Worm (Caenorhabditis elegans): Measurements from ENCODE around the gene ora-1.
A peak's percentile ranks its signal among the peaks of the same experiment; 100 is the strongest.
"Not testable (repeated sequence)": the region's sequence is repeated elsewhere in the genome, so short reads cannot be mapped to it uniquely, and the experiment has no call there.

Gene ora-1

ce11 chrIV:7948290-7948689 is 29.4 kb upstream of the ora-1 start, which contains the start of gene mcm-3AP (continued):
- TF ChIP-seq D2030.7 (GFP tag; IDR thresholded peaks at IDR 0.05) (peak; percentile 74; the same call in 1 of the 2 replicates), let-526 (GFP tag; IDR thresholded peaks at IDR 0.05) (0 out of 2 replicates have a peak, but pooled peaks have one; percentile 25), attf-5 (GFP tag; optimal IDR thresholded peaks at IDR 0.05) (peak; percentile 41), pbrm-1 (GFP tag; IDR thresholded peaks at IDR 0.05) (peak; percentile 39; the same call in 1 of the 2 replicates), Y67H2A.10 (GFP tag; conservative IDR thresholded peaks at IDR 0.05) (peak; percentile 72; the same call in 1 of the 2 replicates), cebp-1 (tag; optimal IDR thresholded peaks at IDR 0.05) (peak; percentile 5)
- TF ChIP-seq cebp-1 (GFP tag; IDR thresholded peaks at IDR 0.05): not testable (repeated sequence)

ce11 chrIV:7954006-7954405 is 23.7 kb upstream of the ora-1 start:
- TF ChIP-seq nhr-80 (tag; optimal IDR thresholded peaks at IDR 0.05) (no peak), gei-17 (GFP tag; optimal IDR thresholded peaks at IDR 0.05) (no peak), xnd-1 (tag; optimal IDR thresholded peaks at IDR 0.05) (no peak), ets-4 (GFP tag; optimal IDR thresholded peaks at IDR 0.05) (no peak), nfyb-1 (GFP tag; IDR thresholded peaks at IDR 0.05) (no peak), rcor-1 (GFP tag; IDR thresholded peaks at IDR 0.05) (no peak), lsl-1 (GFP tag; optimal IDR thresholded peaks at IDR 0.05) (peak; percentile 63)

- no peak for TF ChIP-seq F33H1.4 (GFP tag; IDR thresholded peaks at IDR 0.05)
- TF ChIP-seq madf-8 (GFP tag; conservative IDR thresholded peaks at IDR 0.05): no peak
- no peak for TF ChIP-seq egl-44 (GFP tag; IDR thresholded peaks at IDR 0.05)
- no peak for TF ChIP-seq mcd-1 (GFP tag; IDR thresholded peaks at IDR 0.05)
- TF ChIP-seq mes-4 (tag; optimal IDR thresholded peaks at IDR 0.05): no peak
- TF ChIP-seq bed-2 (GFP tag; IDR thresholded peaks at IDR 0.05): no peak
- TF ChIP-seq fkh-3 (tag; optimal IDR thresholded peaks at IDR 0.05): no peak
- TF ChIP-seq sea-2 (GFP tag; IDR thresholded peaks at IDR 0.05): no peak
- no peak for TF ChIP-seq cebp-1 (GFP tag; IDR thresholded peaks at IDR 0.05)
- no peak for TF ChIP-seq cebp-1 (tag; optimal IDR thresholded peaks at IDR 0.05)
- TF ChIP-seq let-607 (tag; optimal IDR thresholded peaks at IDR 0.05): no peak
- no peak for TF ChIP-seq F10E7.11 (tag; optimal IDR thresholded peaks at IDR 0.05)
Observed at ce11 chrIV:7955849-7956248, 21.8 kb upstream of the ora-1 start, which contains the start of gene ceh-19. Gene ceh-19, minus strand, starts transcription at chrIV:7955949.

- TF ChIP-seq dox-1 (GFP tag; IDR thresholded peaks at IDR 0.05) (no peak), F37B4.10 (GFP tag; IDR thresholded peaks at IDR 0.05) (no peak), attf-6 (GFP tag; IDR thresholded peaks at IDR 0.05) (no peak), lin-40 (tag; optimal IDR thresholded peaks at IDR 0.05) (no peak), hmg-1.2 (GFP tag; IDR thresholded peaks at IDR 0.05) (no peak), ets-4 (GFP tag; optimal IDR thresholded peaks at IDR 0.05) (no peak), fkh-3 (tag; optimal IDR thresholded peaks at IDR 0.05) (no peak), sea-2 (GFP tag; IDR thresholded peaks at IDR 0.05) (no peak), snpc-4 (GFP tag; optimal IDR thresholded peaks at IDR 0.05) (no peak), snpc-4 (tag; optimal IDR thresholded peaks at IDR 0.05) (no peak), akir-1 (GFP tag; optimal IDR thresholded peaks at IDR 0.05) (no peak), nhr-120 (GFP tag; IDR thresholded peaks at IDR 0.05) (no peak), repo-1 (tag; optimal IDR thresholded peaks at IDR 0.05) (no peak), egl-18 (GFP tag; IDR thresholded peaks at IDR 0.05) (no peak), mes-4 (tag; optimal IDR thresholded peaks at IDR 0.05) (no peak)
Observed at ce11 chrIV:7956643-7957317, 20.9 kb upstream of the ora-1 start, which contains the start of gene csr-1. Gene csr-1, plus strand, starts transcription at chrIV:7957267.
